Fruit fly (Drosophila melanogaster): ENCODE results near the gene mura.
A peak's percentile ranks its signal among the peaks of the same experiment; 100 is the strongest.

mura gene

DNA sequence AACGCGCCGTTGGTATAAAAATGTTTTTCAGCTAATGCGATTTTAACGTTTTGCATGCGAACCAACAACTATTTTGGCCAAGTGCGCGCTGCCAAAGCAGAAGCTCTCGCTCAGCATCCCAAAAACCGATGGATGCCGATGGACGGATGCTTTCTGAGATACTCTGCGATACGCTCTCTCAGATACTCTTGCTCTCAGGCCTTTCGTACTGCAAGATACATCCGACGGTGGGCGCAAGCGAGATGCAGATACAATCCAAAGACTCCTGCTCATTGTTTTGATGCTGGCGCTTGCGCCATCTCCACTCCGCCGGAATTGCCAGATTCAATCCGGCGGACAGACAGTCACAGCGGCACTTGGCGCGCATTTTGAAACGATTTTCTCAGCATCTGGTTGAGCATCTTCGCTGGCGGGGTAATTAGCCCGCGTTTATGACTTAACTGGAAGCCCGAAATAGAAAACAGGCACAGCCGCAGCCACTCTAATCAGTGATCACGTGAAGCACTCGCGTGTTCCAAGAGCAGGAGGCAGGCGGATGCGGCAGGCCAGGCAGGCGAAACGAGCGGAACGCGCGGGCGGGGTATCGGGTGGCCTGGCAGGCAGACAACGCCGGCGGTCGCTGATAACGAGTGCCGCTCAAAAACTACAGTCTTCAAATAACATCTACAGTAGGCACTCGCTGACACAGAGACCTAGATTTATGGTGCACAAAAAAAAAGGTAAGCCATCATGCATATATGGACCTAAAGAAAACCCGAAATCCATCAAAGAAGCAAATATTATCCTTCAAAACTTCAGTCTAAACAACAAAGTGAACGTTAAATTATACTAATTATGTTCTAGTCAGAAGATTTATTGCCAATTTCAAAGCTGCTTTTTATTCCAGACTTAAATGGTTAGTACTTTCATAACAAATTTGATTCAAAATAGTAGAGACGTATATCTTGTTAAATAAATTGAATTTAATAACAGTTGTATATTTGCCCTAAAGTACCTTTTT, 57.7 kb downstream of the mura start, which contains the start of gene CG16779 (continued):
- TF ChIP-seq gce (GFP tag; IDR thresholded peaks at IDR 0.05): no peak
- no peak for TF ChIP-seq Poxn (GFP tag; IDR thresholded peaks at IDR 0.05)
- 0 out of 3 replicates have a peak, but pooled peaks have one; percentile 6 for TF ChIP-seq CG11093 (GFP tag; IDR thresholded peaks at IDR 0.05)
- no peak for TF ChIP-seq CG10366 (GFP tag; IDR thresholded peaks at IDR 0.05)
- TF ChIP-seq dm (GFP tag; optimal IDR thresholded peaks at IDR 0.05): no peak
- no peak for TF ChIP-seq CG17612 (GFP tag; IDR thresholded peaks at IDR 0.05)
- TF ChIP-seq CG4424 (GFP tag; optimal IDR thresholded peaks at IDR 0.05): peak; percentile 15
- peak; percentile 43 for TF ChIP-seq Meics (GFP tag; optimal IDR thresholded peaks at IDR 0.05)
- TF ChIP-seq Pdp1 (GFP tag; optimal IDR thresholded peaks at IDR 0.05): peak in 1 of 2 experiments; percentile 44
- TF ChIP-seq CG1024 (GFP tag; IDR thresholded peaks at IDR 0.05): no peak
- TF ChIP-seq CG18011 (GFP tag; optimal IDR thresholded peaks at IDR 0.05): no peak
- no peak for TF ChIP-seq CrebB (tag; optimal IDR thresholded peaks at IDR 0.05)
- peak; percentile 57 for TF ChIP-seq CG10543 (GFP tag; optimal IDR thresholded peaks at IDR 0.05)
- peak; percentile 16 for TF ChIP-seq HHEX (GFP tag; optimal IDR thresholded peaks at IDR 0.05)
- TF ChIP-seq E2f2 (GFP tag; IDR thresholded peaks at IDR 0.05): peak; percentile 95
- no peak for TF ChIP-seq ara (GFP tag; IDR thresholded peaks at IDR 0.05)
- no peak for TF ChIP-seq Hr39 (optimal IDR thresholded peaks at IDR 0.05)
- TF ChIP-seq CG18764 (GFP tag; optimal IDR thresholded peaks at IDR 0.05): no peak
- no peak for TF ChIP-seq fd102C (GFP tag; optimal IDR thresholded peaks at IDR 0.05)
- peak; percentile 62 to 63 for TF ChIP-seq Trl (optimal IDR thresholded peaks at IDR 0.05)
- TF ChIP-seq Trl (GFP tag; optimal IDR thresholded peaks at IDR 0.05): no peak
- no peak for TF ChIP-seq pho (GFP tag; optimal IDR thresholded peaks at IDR 0.05)
- no peak for TF ChIP-seq Aef1 (GFP tag; IDR thresholded peaks at IDR 0.05)
- no peak for TF ChIP-seq CG10654 (GFP tag; optimal IDR thresholded peaks at IDR 0.05)
- TF ChIP-seq CG8281 (tag; optimal IDR thresholded peaks at IDR 0.05): no peak
- no peak for TF ChIP-seq gsb-n (tag; optimal IDR thresholded peaks at IDR 0.05)
- no peak for TF ChIP-seq corto (GFP tag; optimal IDR thresholded peaks at IDR 0.05)
- peak; percentile 25 for TF ChIP-seq CG8388 (GFP tag; optimal IDR thresholded peaks at IDR 0.05)
- no peak for TF ChIP-seq CG2116 (GFP tag; optimal IDR thresholded peaks at IDR 0.05)
- no peak for TF ChIP-seq ase (GFP tag; IDR thresholded peaks at IDR 0.05)
- TF ChIP-seq sc (optimal IDR thresholded peaks at IDR 0.05): no peak
- no peak for TF ChIP-seq sc (GFP tag; optimal IDR thresholded peaks at IDR 0.05)
- TF ChIP-seq CG4328 (GFP tag; optimal IDR thresholded peaks at IDR 0.05): peak; percentile 26
- TF ChIP-seq CG9215 (GFP tag; IDR thresholded peaks at IDR 0.05): peak; percentile 99
- TF ChIP-seq her (GFP tag; optimal IDR thresholded peaks at IDR 0.05): no peak
- no peak for TF ChIP-seq CG12219 (GFP tag; optimal IDR thresholded peaks at IDR 0.05)
- no peak for TF ChIP-seq p53 (GFP tag; optimal IDR thresholded peaks at IDR 0.05)
- TF ChIP-seq CG14965 (GFP tag; optimal IDR thresholded peaks at IDR 0.05; ENCODE audit: borderline replicate concordance): no peak
- TF ChIP-seq Oaz (GFP tag; IDR thresholded peaks at IDR 0.05): no peak
- no peak for TF ChIP-seq exex (tag; optimal IDR thresholded peaks at IDR 0.05)
- TF ChIP-seq eve (GFP tag; optimal IDR thresholded peaks at IDR 0.05): no peak
- no peak for TF ChIP-seq Dad (GFP tag; optimal IDR thresholded peaks at IDR 0.05)
- no peak for TF ChIP-seq slou (GFP tag; optimal IDR thresholded peaks at IDR 0.05)
- no peak for TF ChIP-seq crp (GFP tag; optimal IDR thresholded peaks at IDR 0.05)
- TF ChIP-seq CG15601 (tag; optimal IDR thresholded peaks at IDR 0.05): peak; percentile 5
- peak; percentile 20 for TF ChIP-seq Fer1 (GFP tag; optimal IDR thresholded peaks at IDR 0.05)
- no peak for TF ChIP-seq Side (GFP tag; optimal IDR thresholded peaks at IDR 0.05)
- no peak for TF ChIP-seq CG16813 (GFP tag; IDR thresholded peaks at IDR 0.05; ENCODE audit: partially characterized antibody)
- TF ChIP-seq dpn (GFP tag; optimal IDR thresholded peaks at IDR 0.05): peak; percentile 10 to 19
- peak; percentile 57 for TF ChIP-seq CG4820 (GFP tag; optimal IDR thresholded peaks at IDR 0.05)
